Fruit fly (Drosophila melanogaster): ENCODE results near the gene FASN2.

dm6 chr2L:3018212-3018611, 25.5 kb upstream of the FASN2 start, which contains the start of the genes CG17224 and CG17264:
- TF ChIP-seq CG8478 (optimal IDR thresholded peaks at IDR 0.05): no peak
- no peak for TF ChIP-seq CTCF (optimal IDR thresholded peaks at IDR 0.05)

All from S2 (cell line).